Fruit fly (Drosophila melanogaster) whole organism, embryonic: ENCODE results near the gene CG31974.

ENCODE experiments used
- ATbp ChIP-seq: fragments of 200-800 bp; sonication (Bioruptor generic); optimal IDR thresholded peaks from 2 replicates; lab custom pipeline; 2017; ENCODE audit warnings: missing biosample characterization, mild to moderate bottlenecking, missing genetic modification characterization, missing genetic modification reagents
- CG10209 ChIP-seq: fragments of 200-800 bp; sonication (Bioruptor generic); optimal IDR thresholded peaks from 3 replicates; lab custom pipeline; 2017; ENCODE audit warnings: missing biosample characterization, mild to moderate bottlenecking, missing genetic modification characterization, missing genetic modification reagents
- CG10462 ChIP-seq: fragments of 200-800 bp; sonication (Bioruptor generic); optimal IDR thresholded peaks from 2 replicates; lab custom pipeline; 2016; ENCODE audit warnings: missing biosample characterization, missing genetic modification characterization
- CG11456 ChIP-seq: fragments of 200-800 bp; sonication (Bioruptor generic); IDR thresholded peaks from 3 replicates; pipeline ENCODE4 v1.3.6; 2022; ENCODE audit warnings: missing biosample characterization, missing genetic modification characterization
- CG12942 ChIP-seq: fragments of 200-800 bp; sonication (Bioruptor generic); optimal IDR thresholded peaks from 3 replicates; lab custom pipeline; 2016; ENCODE audit warnings: missing biosample characterization, missing genetic modification characterization
- CG1529 ChIP-seq: fragments of 200-800 bp; sonication (Bioruptor generic); optimal IDR thresholded peaks from 3 replicates; lab custom pipeline; 2018; ENCODE audit warnings: missing biosample characterization, missing genetic modification characterization
- CG15601 ChIP-seq: fragments of 200-800 bp; sonication (Bioruptor generic); optimal IDR thresholded peaks from 3 replicates; lab custom pipeline; 2019; ENCODE audit warnings: missing biosample characterization, mild to moderate bottlenecking, missing genetic modification characterization, moderate library complexity
- CG1603 ChIP-seq: fragments of 200-800 bp; sonication (Bioruptor generic); optimal IDR thresholded peaks from 2 replicates; lab custom pipeline; 2019; ENCODE audit warnings: missing biosample characterization, mild to moderate bottlenecking, missing genetic modification characterization, moderate library complexity
- CG16863 ChIP-seq: fragments of 200-800 bp; sonication (Bioruptor generic); optimal IDR thresholded peaks from 3 replicates; lab custom pipeline; 2016; ENCODE audit warnings: missing biosample characterization, missing genetic modification characterization
- CG17359 ChIP-seq: fragments of 200-800 bp; sonication (Bioruptor generic); optimal IDR thresholded peaks from 3 replicates; lab custom pipeline; 2018; ENCODE audit warnings: missing biosample characterization, mild to moderate bottlenecking, missing genetic modification characterization, moderate library complexity
- CG17802 ChIP-seq: fragments of 200-800 bp; sonication (Bioruptor generic); optimal IDR thresholded peaks from 2 replicates; lab custom pipeline; 2018; ENCODE audit warnings: missing biosample characterization, mild to moderate bottlenecking, missing genetic modification characterization, moderate library complexity
- CG17912 ChIP-seq: fragments of 200-800 bp; sonication (Bioruptor generic); optimal IDR thresholded peaks from 2 replicates; lab custom pipeline; 2018; ENCODE audit warnings: missing biosample characterization, mild to moderate bottlenecking, missing genetic modification characterization
- CG31441 ChIP-seq: fragments of 200-800 bp; sonication (Bioruptor generic); IDR thresholded peaks from 2 replicates; pipeline ENCODE4 v1.3.6; 2022; ENCODE audit warnings: missing biosample characterization, missing genetic modification characterization
- CG32532 ChIP-seq: fragments of 200-800 bp; sonication (Bioruptor generic); IDR thresholded peaks from 2 replicates; pipeline ENCODE4 v1.3.6; 2022; ENCODE audit warnings: missing biosample characterization, missing genetic modification characterization
- CG33557 ChIP-seq: fragments of 200-800 bp; sonication (Bioruptor generic); optimal IDR thresholded peaks from 2 replicates; lab custom pipeline; 2019; ENCODE audit warnings: missing biosample characterization, mild to moderate bottlenecking, missing genetic modification characterization, moderate library complexity
- CG34376 ChIP-seq: fragments of 200-800 bp; sonication (Bioruptor generic); optimal IDR thresholded peaks from 2 replicates; lab custom pipeline; 2018; ENCODE audit warnings: missing biosample characterization, mild to moderate bottlenecking, missing genetic modification characterization
- CG6683 ChIP-seq: fragments of 200-800 bp; sonication (Bioruptor generic); optimal IDR thresholded peaks from 2 replicates; lab custom pipeline; 2017; ENCODE audit warnings: missing biosample characterization, mild to moderate bottlenecking, missing genetic modification characterization, missing genetic modification reagents
- CG6813 ChIP-seq: fragments of 200-800 bp; sonication (Bioruptor generic); optimal IDR thresholded peaks from 2 replicates; lab custom pipeline; 2017; ENCODE audit warnings: missing biosample characterization, missing genetic modification characterization, mild to moderate bottlenecking, moderate library complexity, missing genetic modification reagents
- CG8388 ChIP-seq: fragments of 200-800 bp; sonication (Bioruptor generic); optimal IDR thresholded peaks from 2 replicates; lab custom pipeline; 2019; ENCODE audit warnings: missing biosample characterization, mild to moderate bottlenecking, missing genetic modification characterization, moderate library complexity
- CG8765 ChIP-seq: fragments of 200-800 bp; sonication (Bioruptor generic); IDR thresholded peaks from 2 replicates; pipeline ENCODE4 v1.3.6; 2022; ENCODE audit warnings: missing biosample characterization, missing genetic modification characterization
- CG9876 ChIP-seq: fragments of 200-800 bp; sonication (Bioruptor generic); optimal IDR thresholded peaks from 2 replicates; lab custom pipeline; 2016; ENCODE audit warnings: missing biosample characterization, missing genetic modification characterization
- D ChIP-seq, 2 experiments: fragments of 200-800 bp in 1 of 2; fragments of >200 bp in 1 of 2; sonication (Bioruptor generic) in 1 of 2; optimal IDR thresholded peaks; 2 replicates in 1 of 2; 3 replicates in 1 of 2; lab custom pipeline; 2017; ENCODE audit warnings: mild to moderate bottlenecking in 1 of 2, missing biosample characterization in 1 of 2, missing genetic modification characterization in 1 of 2, missing genetic modification reagents in 1 of 2
- Doc2 ChIP-seq: fragments of 200-800 bp; sonication (Bioruptor generic); IDR thresholded peaks from 2 replicates; pipeline ENCODE4 v1.3.6; 2022; ENCODE audit warnings: missing biosample characterization, missing genetic modification characterization
- Doc3 ChIP-seq: fragments of 200-800 bp; sonication (Bioruptor generic); IDR thresholded peaks from 3 replicates; pipeline ENCODE4 v1.3.6; 2022; ENCODE audit warnings: missing biosample characterization, missing genetic modification characterization; ENCODE audit not compliant: partially characterized antibody
- GATAe ChIP-seq: fragments of 200-800 bp; sonication (Bioruptor generic); conservative IDR thresholded peaks from 2 replicates; pipeline ENCODE4 v1.3.6; 2022; ENCODE audit warnings: missing biosample characterization, missing genetic modification characterization
- HLH54F ChIP-seq: fragments of 200-800 bp; sonication (Bioruptor generic); optimal IDR thresholded peaks from 3 replicates; lab custom pipeline; 2016; ENCODE audit warnings: missing biosample characterization, missing genetic modification characterization
- Hr3 ChIP-seq: fragments of 200-800 bp; sonication (Bioruptor generic); optimal IDR thresholded peaks from 3 replicates; lab custom pipeline; 2016; ENCODE audit warnings: missing biosample characterization, missing genetic modification characterization
- Poxn ChIP-seq: fragments of 200-800 bp; sonication (Bioruptor generic); IDR thresholded peaks from 2 replicates; pipeline ENCODE4 v1.3.6; 2022; ENCODE audit warnings: missing biosample characterization, missing genetic modification characterization
- Scr ChIP-seq: fragments of 200-800 bp; sonication (Bioruptor generic); IDR thresholded peaks from 2 replicates; pipeline ENCODE4 v1.3.6; 2022; ENCODE audit warnings: missing biosample characterization, missing genetic modification characterization; ENCODE audit not compliant: partially characterized antibody
- Tbp ChIP-seq: fragments of >200 bp; optimal IDR thresholded peaks from 2 replicates; lab custom pipeline; 2018; ENCODE audit warnings: missing biosample characterization, missing genetic modification characterization
- az2 ChIP-seq: fragments of 200-800 bp; sonication (Bioruptor generic); optimal IDR thresholded peaks from 3 replicates; lab custom pipeline; 2016; ENCODE audit warnings: missing biosample characterization, missing genetic modification characterization
- bbx ChIP-seq: fragments of 200-800 bp; sonication (Bioruptor generic); IDR thresholded peaks from 2 replicates; pipeline ENCODE4 v1.3.6; 2022; ENCODE audit warnings: missing biosample characterization, missing genetic modification characterization; ENCODE audit not compliant: partially characterized antibody
- cato ChIP-seq: fragments of 200-800 bp; sonication (Bioruptor generic); optimal IDR thresholded peaks from 2 replicates; lab custom pipeline; 2016; ENCODE audit warnings: missing biosample characterization, missing genetic modification characterization, borderline replicate concordance
- disco-r ChIP-seq: fragments of 200-800 bp; sonication (Bioruptor generic); optimal IDR thresholded peaks from 2 replicates; lab custom pipeline; 2016; ENCODE audit warnings: missing biosample characterization, missing genetic modification characterization
- en ChIP-seq: fragments of 200-800 bp; sonication (Bioruptor generic); optimal IDR thresholded peaks from 2 replicates; lab custom pipeline; 2016; ENCODE audit warnings: missing biosample characterization, missing genetic modification characterization
- eyg ChIP-seq: fragments of 200-800 bp; sonication (Bioruptor generic); optimal IDR thresholded peaks from 3 replicates; lab custom pipeline; 2016; ENCODE audit warnings: missing biosample characterization, missing genetic modification characterization
- gro ChIP-seq: fragments of 200-800 bp; sonication (Bioruptor generic); optimal IDR thresholded peaks from 2 replicates; lab custom pipeline; 2016; ENCODE audit warnings: missing biosample characterization, missing genetic modification characterization
- hbn ChIP-seq: fragments of 200-800 bp; sonication (Bioruptor generic); IDR thresholded peaks from 2 replicates; pipeline ENCODE4 v1.3.6; 2022; ENCODE audit warnings: missing biosample characterization, missing genetic modification characterization; ENCODE audit not compliant: partially characterized antibody
- kay ChIP-seq: fragments of 200-800 bp; sonication (Bioruptor generic); optimal IDR thresholded peaks from 2 replicates; lab custom pipeline; 2016; ENCODE audit warnings: missing biosample characterization, missing genetic modification characterization
- lmd ChIP-seq: fragments of 200-800 bp; sonication (Bioruptor generic); IDR thresholded peaks from 2 replicates; pipeline ENCODE4 v1.3.6; 2022; ENCODE audit warnings: missing biosample characterization, missing genetic modification characterization
- odd ChIP-seq: fragments of 200-800 bp; sonication (Bioruptor generic); optimal IDR thresholded peaks from 2 replicates; lab custom pipeline; 2017; ENCODE audit warnings: missing biosample characterization, mild to moderate bottlenecking, missing genetic modification characterization
- otp ChIP-seq: fragments of 200-800 bp; sonication (Bioruptor generic); IDR thresholded peaks from 3 replicates; pipeline ENCODE4, ENCODE4 v1.3.6; 2022; ENCODE audit warnings: missing biosample characterization, missing genetic modification characterization
- rib ChIP-seq: fragments of 200-800 bp; sonication (Bioruptor generic); IDR thresholded peaks from 2 replicates; pipeline ENCODE4 v1.3.6; 2022; ENCODE audit warnings: missing biosample characterization, missing genetic modification characterization
- sc ChIP-seq, 3 experiments: fragments of >200 bp in 2 of 3; fragments of 200-800 bp in 1 of 3; sonication (Bioruptor generic) in 1 of 3; optimal IDR thresholded peaks; 2 replicates in 2 of 3; 3 replicates in 1 of 3; lab custom pipeline; 2017; ENCODE audit warnings: mild to moderate bottlenecking in 1 of 3, missing biosample characterization in 1 of 3, missing genetic modification characterization in 1 of 3, missing genetic modification reagents in 1 of 3
- sqz ChIP-seq: fragments of 200-800 bp; sonication (Bioruptor generic); optimal IDR thresholded peaks from 3 replicates; lab custom pipeline; 2018; ENCODE audit warnings: missing biosample characterization, mild to moderate bottlenecking, missing genetic modification characterization
- stwl ChIP-seq: fragments of 200-800 bp; sonication (Bioruptor generic); optimal IDR thresholded peaks from 3 replicates; lab custom pipeline; 2018; ENCODE audit warnings: missing biosample characterization, mild to moderate bottlenecking, missing genetic modification characterization, moderate library complexity
- usp ChIP-seq: fragments of >200 bp; optimal IDR thresholded peaks from 2 replicates; lab custom pipeline; 2017; ENCODE audit warnings: missing biosample characterization, missing genetic modification characterization
- vvl ChIP-seq: fragments of 200-800 bp; sonication (Bioruptor generic); IDR thresholded peaks from 2 replicates; pipeline ENCODE4 v1.3.6; 2022; ENCODE audit warnings: missing biosample characterization, missing genetic modification characterization
- yki ChIP-seq: fragments of >200 bp; optimal IDR thresholded peaks from 3 replicates; lab custom pipeline; 2018

Gene CG31974

DNA sequence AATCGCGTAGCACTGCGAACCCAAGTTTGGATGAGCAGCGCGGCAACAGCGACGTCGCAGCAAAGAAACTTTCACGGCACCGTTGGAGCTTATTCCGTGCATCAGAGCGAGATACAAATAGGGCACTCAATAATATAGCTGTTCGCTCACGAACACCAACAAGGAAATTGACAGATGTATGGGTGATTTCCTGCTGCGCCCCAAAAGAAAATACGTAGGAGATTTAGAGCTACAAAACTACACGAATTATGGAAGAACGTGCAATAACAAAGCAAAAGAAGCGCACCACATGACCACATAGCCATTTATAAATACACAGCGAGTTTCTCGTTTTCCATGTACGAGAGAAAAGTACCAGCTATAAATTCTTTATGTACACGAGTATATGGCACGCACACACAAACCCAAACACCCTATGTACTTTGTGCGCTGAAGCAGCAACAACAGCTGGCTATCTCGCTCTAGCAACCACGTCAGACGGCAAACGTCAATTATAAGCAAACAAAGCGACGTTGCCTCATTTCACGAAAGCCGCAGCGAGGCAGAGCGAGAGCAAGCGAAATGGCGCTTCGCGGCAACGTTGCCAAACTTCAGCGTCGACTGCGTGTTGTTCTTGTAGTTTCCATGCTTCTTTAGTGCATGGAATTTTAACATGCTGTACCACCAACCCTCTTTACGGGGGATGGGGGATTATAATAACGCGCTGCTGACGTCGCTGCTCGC, 18.7 kb upstream of the CG31974 start (continued):
- peak; percentile 42 for TF ChIP-seq odd (GFP tag; lab: Kevin White, UChicago)
- TF ChIP-seq CG9876 (GFP tag; lab: Kevin White, UChicago): no peak
- TF ChIP-seq Hr3 (GFP tag; lab: Kevin White, UChicago): no peak
- no peak for TF ChIP-seq bbx (GFP tag; lab: Robert Waterston, UW)
- no peak for TF ChIP-seq CG10209 (GFP tag; lab: Kevin White, UChicago)
- TF ChIP-seq disco-r: no peak
- no peak for TF ChIP-seq CG17802 (tag; lab: Kevin White, UChicago)
- peak; percentile 48 for TF ChIP-seq CG33557 (GFP tag; lab: Kevin White, UChicago)
- no peak for TF ChIP-seq rib (GFP tag; lab: Robert Waterston, UW)
- TF ChIP-seq lmd (GFP tag; lab: Robert Waterston, UW): no peak
- peak; percentile 46 for TF ChIP-seq CG6813 (GFP tag; lab: Kevin White, UChicago)
- TF ChIP-seq D (optimal IDR thresholded peaks at IDR 0.05; lab: Kevin White, UChicago): peak; percentile 86
- no peak for TF ChIP-seq D (GFP tag; optimal IDR thresholded peaks at IDR 0.05; lab: Kevin White, UChicago)
- TF ChIP-seq CG32532 (GFP tag; lab: Robert Waterston, UW): no peak
- TF ChIP-seq Doc3: no peak
- no peak for TF ChIP-seq HLH54F (GFP tag; lab: Kevin White, UChicago)
- no peak for TF ChIP-seq sc (optimal IDR thresholded peaks at IDR 0.05; lab: Kevin White, UChicago)
- TF ChIP-seq sc (GFP tag; optimal IDR thresholded peaks at IDR 0.05; lab: Kevin White, UChicago): no peak
- TF ChIP-seq CG8388 (GFP tag; lab: Kevin White, UChicago): no peak
- peak; percentile 44 for TF ChIP-seq CG1529 (GFP tag; lab: Kevin White, UChicago)
- no peak for TF ChIP-seq Poxn (GFP tag; lab: Robert Waterston, UW)
- peak; percentile 32 for TF ChIP-seq CG17912 (GFP tag; lab: Kevin White, UChicago)
- no peak for TF ChIP-seq ATbp
- TF ChIP-seq CG10462 (GFP tag; lab: Kevin White, UChicago): no peak
- peak; percentile 69 for TF ChIP-seq sqz
- TF ChIP-seq kay (GFP tag; lab: Kevin White, UChicago): no peak
- no peak for TF ChIP-seq CG11456
- TF ChIP-seq CG8765: no peak
- TF ChIP-seq cato (GFP tag; lab: Kevin White, UChicago): no peak
- no peak for TF ChIP-seq CG15601 (tag; lab: Kevin White, UChicago)
- no peak for TF ChIP-seq en (GFP tag; lab: Kevin White, UChicago)
- peak; percentile 85 for TF ChIP-seq CG34376
- peak; percentile 12 for TF ChIP-seq eyg
- TF ChIP-seq Tbp (GFP tag; lab: Kevin White, UChicago): no peak
- no peak for TF ChIP-seq stwl
- TF ChIP-seq vvl (GFP tag; lab: Robert Waterston, UW): no peak
- TF ChIP-seq CG1603 (tag; lab: Kevin White, UChicago): no peak
- peak; percentile 1 for TF ChIP-seq CG12942 (GFP tag; lab: Kevin White, UChicago)
- peak; percentile 33 for TF ChIP-seq CG6683 (GFP tag; lab: Kevin White, UChicago)
- TF ChIP-seq gro: no peak
- no peak for TF ChIP-seq yki (lab: Kevin White, UChicago)
- no peak for TF ChIP-seq CG17359
- TF ChIP-seq hbn: no peak
- no peak for TF ChIP-seq GATAe (GFP tag; lab: Robert Waterston, UW)
- TF ChIP-seq Doc2: no peak
- TF ChIP-seq usp (GFP tag; lab: Kevin White, UChicago): no peak
- no peak for TF ChIP-seq otp (GFP tag; lab: Robert Waterston, UW)
- no peak for TF ChIP-seq CG16863
- TF ChIP-seq az2: no peak
- no peak for TF ChIP-seq Scr (GFP tag; lab: Robert Waterston, UW)
- TF ChIP-seq CG31441 (GFP tag; lab: Robert Waterston, UW): no peak
